Worm (Caenorhabditis elegans) whole organism, L4 larva: Measurements from ENCODE around the gene JC8.16.

Source experiments
- D1046.2 ChIP-seq: fragments of 200-800 bp; sonication (Bioruptor generic); IDR thresholded peaks from 2 replicates; pipeline ENCODE4 v1.3.6; 2022; ENCODE audit warnings: missing genetic modification characterization, missing compliant biosample characterization
- F10B5.3 ChIP-seq: sonication (generic microtip); optimal IDR thresholded peaks from 2 replicates; lab custom pipeline; 2016; ENCODE audit warnings: mild to moderate bottlenecking, missing genetic modification characterization, missing compliant biosample characterization
- F26F4.8 ChIP-seq: fragments of 200-800 bp; sonication (Bioruptor generic); conservative IDR thresholded peaks from 2 replicates; pipeline ENCODE4 v1.3.6; 2022; ENCODE audit warnings: missing genetic modification characterization, missing compliant biosample characterization
- T20F7.1 ChIP-seq: fragments of 200-800 bp; sonication (Bioruptor generic); optimal IDR thresholded peaks from 2 replicates; lab custom pipeline; 2018; ENCODE audit warnings: mild to moderate bottlenecking, missing genetic modification characterization, missing compliant biosample characterization
- Y48G9A.11 ChIP-seq: fragments of 200-800 bp; sonication (Bioruptor generic); IDR thresholded peaks from 2 replicates; pipeline ENCODE4 v1.3.6; 2022; ENCODE audit warnings: missing genetic modification reagents, missing genetic modification characterization, missing compliant biosample characterization
- Y75B8A.6 ChIP-seq: fragments of 200-800 bp; sonication (Bioruptor generic); IDR thresholded peaks from 2 replicates; pipeline ENCODE4 v1.3.6; 2022; ENCODE audit warnings: missing genetic modification reagents, missing genetic modification characterization, missing compliant biosample characterization
- ZK546.5 ChIP-seq, 2 experiments: sonication (generic microtip); optimal IDR thresholded peaks; 2 replicates each; lab custom pipeline; 2017; ENCODE audit warnings: missing biosample characterization in 2 of 2, missing genetic modification characterization in 2 of 2
- ama-1 ChIP-seq: fragments of 150-350 bp; optimal IDR thresholded peaks from 2 replicates; lab custom pipeline; 2014; ENCODE audit warnings: inconsistent platforms, mixed read lengths
- ceh-20 ChIP-seq: fragments of 200-800 bp; sonication (Bioruptor generic); IDR thresholded peaks from 2 replicates; pipeline ENCODE4 v1.3.6; 2022; ENCODE audit warnings: missing genetic modification reagents, missing genetic modification characterization, missing compliant biosample characterization
- ceh-28 ChIP-seq: fragments of 150-350 bp; optimal IDR thresholded peaks from 2 replicates; lab custom pipeline; 2014; ENCODE audit warnings: missing biosample characterization, missing genetic modification reagents, missing genetic modification characterization
- ceh-32 ChIP-seq: sonication (generic microtip); optimal IDR thresholded peaks from 2 replicates; lab custom pipeline; 2016; ENCODE audit warnings: mild to moderate bottlenecking, missing genetic modification characterization, missing compliant biosample characterization; ENCODE audit not compliant: poor library complexity
- ceh-62 ChIP-seq: sonication (generic microtip); optimal IDR thresholded peaks from 2 replicates; lab custom pipeline; 2017; ENCODE audit warnings: missing biosample characterization, missing genetic modification characterization
- ceh-82 ChIP-seq: sonication (generic microtip); optimal IDR thresholded peaks from 2 replicates; lab custom pipeline; 2017; ENCODE audit warnings: missing biosample characterization, missing genetic modification characterization
- cey-2 ChIP-seq: sonication (generic microtip); optimal IDR thresholded peaks from 3 replicates; lab custom pipeline; 2017; ENCODE audit warnings: missing genetic modification characterization, mild to moderate bottlenecking, missing compliant biosample characterization, antibody characterized with exemption, borderline replicate concordance; ENCODE audit not compliant: insufficient read depth
- daf-12 ChIP-seq: fragments of 150-350 bp; optimal IDR thresholded peaks from 2 replicates; lab custom pipeline; 2014; ENCODE audit warnings: missing biosample characterization, missing genetic modification reagents, missing genetic modification characterization
- daf-19 ChIP-seq: fragments of 200-800 bp; sonication (Bioruptor generic); conservative IDR thresholded peaks from 2 replicates; pipeline ENCODE4 v1.3.6; 2022; ENCODE audit warnings: missing genetic modification characterization, missing compliant biosample characterization
- daf-8 ChIP-seq: fragments of 200-800 bp; sonication (Bioruptor generic); IDR thresholded peaks from 2 replicates; pipeline ENCODE4 v1.3.6; 2022; ENCODE audit warnings: missing genetic modification characterization, missing compliant biosample characterization
- dmd-6 ChIP-seq: fragments of 200-800 bp; sonication (Bioruptor generic); IDR thresholded peaks from 2 replicates; pipeline ENCODE4 v1.3.6; 2022; ENCODE audit warnings: missing genetic modification reagents, missing genetic modification characterization, missing compliant biosample characterization
- duxl-1 ChIP-seq: sonication (generic microtip); optimal IDR thresholded peaks from 2 replicates; lab custom pipeline; 2016; ENCODE audit warnings: mild to moderate bottlenecking, missing genetic modification characterization, moderate library complexity, missing compliant biosample characterization; ENCODE audit not compliant: poor library complexity
- egl-27 ChIP-seq: sonication (generic microtip); optimal IDR thresholded peaks from 3 replicates; lab custom pipeline; 2017; ENCODE audit warnings: missing biosample characterization, missing genetic modification reagents, missing genetic modification characterization
- egl-43 ChIP-seq: fragments of 200-800 bp; sonication (Bioruptor generic); IDR thresholded peaks from 2 replicates; pipeline ENCODE4 v1.3.6; 2022; ENCODE audit warnings: missing genetic modification reagents, missing genetic modification characterization, missing compliant biosample characterization
- fkh-10 ChIP-seq: fragments of 150-350 bp; optimal IDR thresholded peaks from 2 replicates; lab custom pipeline; 2014; ENCODE audit warnings: missing biosample characterization, missing genetic modification reagents, missing genetic modification characterization
- hif-1 ChIP-seq, 2 experiments: sonication (generic microtip); optimal IDR thresholded peaks; 2 replicates each; lab custom pipeline; 2016 to 2017; ENCODE audit warnings: missing compliant biosample characterization in 2 of 2, missing genetic modification characterization in 2 of 2, missing genetic modification reagents in 2 of 2, missing genotype in 2 of 2, mild to moderate bottlenecking in 1 of 2
- hmg-1.1 ChIP-seq: fragments of 200-800 bp; sonication (Bioruptor generic); IDR thresholded peaks from 2 replicates; pipeline ENCODE4 v1.3.6; 2022; ENCODE audit warnings: missing genetic modification reagents, missing genetic modification characterization, missing compliant biosample characterization
- jun-1 ChIP-seq: fragments of 150-350 bp; optimal IDR thresholded peaks from 2 replicates; lab custom pipeline; 2014; ENCODE audit warnings: missing biosample characterization, missing genetic modification reagents, missing genetic modification characterization
- madf-5 ChIP-seq, 2 experiments: fragments of 200-800 bp; sonication (Bioruptor generic); IDR thresholded peaks; 2 replicates each; pipeline ENCODE4 v1.3.6; 2022; ENCODE audit warnings: missing compliant biosample characterization in 2 of 2, missing genetic modification characterization in 2 of 2
- mep-1 ChIP-seq: fragments of 150-350 bp; sonication (generic microtip); optimal IDR thresholded peaks from 3 replicates; lab custom pipeline; 2014; ENCODE audit warnings: missing biosample characterization, missing genetic modification characterization
- mes-2 ChIP-seq: sonication (generic microtip); optimal IDR thresholded peaks from 2 replicates; lab custom pipeline; 2016; ENCODE audit warnings: missing genotype, mild to moderate bottlenecking, missing genetic modification characterization, missing compliant biosample characterization; ENCODE audit not compliant: poor library complexity, severe bottlenecking
- mxl-2 ChIP-seq: fragments of 200-800 bp; sonication (Bioruptor generic); conservative IDR thresholded peaks from 2 replicates; pipeline ENCODE4 v1.3.6; 2022; ENCODE audit warnings: missing genetic modification reagents, missing genetic modification characterization, missing compliant biosample characterization
- nhr-102 ChIP-seq: sonication (generic microtip); optimal IDR thresholded peaks from 2 replicates; lab custom pipeline; 2016; ENCODE audit warnings: mild to moderate bottlenecking, missing genetic modification characterization, moderate library complexity, missing compliant biosample characterization
- nhr-11 ChIP-seq: fragments of 150-350 bp; optimal IDR thresholded peaks from 2 replicates; lab custom pipeline; 2014; ENCODE audit warnings: missing biosample characterization, missing genetic modification characterization
- nhr-28 ChIP-seq: fragments of 150-350 bp; optimal IDR thresholded peaks from 2 replicates; lab custom pipeline; 2014; ENCODE audit warnings: missing biosample characterization, missing genetic modification characterization
- nhr-41 ChIP-seq: fragments of 200-800 bp; sonication (Bioruptor generic); IDR thresholded peaks from 2 replicates; pipeline ENCODE4 v1.3.6; 2022; ENCODE audit warnings: missing genetic modification reagents, missing genetic modification characterization, missing compliant biosample characterization
- nhr-6 ChIP-seq: fragments of 150-350 bp; optimal IDR thresholded peaks from 2 replicates; lab custom pipeline; 2014; ENCODE audit warnings: missing biosample characterization, missing genetic modification characterization
- nhr-76 ChIP-seq: fragments of 150-350 bp; optimal IDR thresholded peaks from 2 replicates; lab custom pipeline; 2014; ENCODE audit warnings: missing biosample characterization, missing genetic modification characterization
- pqm-1 ChIP-seq: sonication (generic microtip); optimal IDR thresholded peaks from 2 replicates; lab custom pipeline; 2017; ENCODE audit warnings: missing biosample characterization, missing genetic modification characterization
- rbr-2 ChIP-seq: sonication (generic microtip); optimal IDR thresholded peaks from 2 replicates; lab custom pipeline; 2016; ENCODE audit warnings: missing genotype, missing genetic modification characterization, missing compliant biosample characterization
- sdz-12 ChIP-seq: fragments of 200-800 bp; sonication (Bioruptor generic); optimal IDR thresholded peaks from 2 replicates; lab custom pipeline; 2018; ENCODE audit warnings: mild to moderate bottlenecking, missing genetic modification characterization, missing compliant biosample characterization
- skn-1 ChIP-seq: fragments of 150-350 bp; optimal IDR thresholded peaks from 2 replicates; lab custom pipeline; 2014; ENCODE audit warnings: missing biosample characterization, missing genetic modification characterization
- spr-1 ChIP-seq: sonication (generic microtip); optimal IDR thresholded peaks from 2 replicates; lab custom pipeline; 2016; ENCODE audit warnings: mild to moderate bottlenecking, missing genetic modification characterization, missing compliant biosample characterization
- tag-97 ChIP-seq: fragments of 200-800 bp; sonication (Bioruptor generic); IDR thresholded peaks from 2 replicates; pipeline ENCODE4 v1.3.6; 2022; ENCODE audit warnings: missing genetic modification characterization, missing compliant biosample characterization
- tra-1 ChIP-seq: fragments of 200-800 bp; sonication (Bioruptor generic); IDR thresholded peaks from 2 replicates; pipeline ENCODE4 v1.3.6; 2022; ENCODE audit warnings: missing genetic modification reagents, missing genetic modification characterization, missing compliant biosample characterization
- unc-130 ChIP-seq: sonication (generic microtip); optimal IDR thresholded peaks from 2 replicates; lab custom pipeline; 2016; ENCODE audit warnings: missing genetic modification reagents, missing genetic modification characterization, missing compliant biosample characterization
- zfp-3 ChIP-seq: fragments of 200-800 bp; sonication (Bioruptor generic); conservative IDR thresholded peaks from 2 replicates; pipeline ENCODE4 v1.3.6; 2022; ENCODE audit warnings: missing genetic modification reagents, missing genetic modification characterization, missing compliant biosample characterization
- zip-11 ChIP-seq: fragments of 200-800 bp; sonication (Bioruptor generic); IDR thresholded peaks from 2 replicates; pipeline ENCODE4 v1.3.6; 2022; ENCODE audit warnings: missing genetic modification characterization, missing compliant biosample characterization
- zip-2 ChIP-seq: fragments of 150-350 bp; optimal IDR thresholded peaks from 2 replicates; lab custom pipeline; 2014; ENCODE audit warnings: missing biosample characterization, missing genetic modification characterization
- ztf-11 ChIP-seq: fragments of 150-350 bp; optimal IDR thresholded peaks from 2 replicates; lab custom pipeline; 2014; ENCODE audit warnings: missing biosample characterization, missing genetic modification characterization

The JC8.16 gene

DNA sequence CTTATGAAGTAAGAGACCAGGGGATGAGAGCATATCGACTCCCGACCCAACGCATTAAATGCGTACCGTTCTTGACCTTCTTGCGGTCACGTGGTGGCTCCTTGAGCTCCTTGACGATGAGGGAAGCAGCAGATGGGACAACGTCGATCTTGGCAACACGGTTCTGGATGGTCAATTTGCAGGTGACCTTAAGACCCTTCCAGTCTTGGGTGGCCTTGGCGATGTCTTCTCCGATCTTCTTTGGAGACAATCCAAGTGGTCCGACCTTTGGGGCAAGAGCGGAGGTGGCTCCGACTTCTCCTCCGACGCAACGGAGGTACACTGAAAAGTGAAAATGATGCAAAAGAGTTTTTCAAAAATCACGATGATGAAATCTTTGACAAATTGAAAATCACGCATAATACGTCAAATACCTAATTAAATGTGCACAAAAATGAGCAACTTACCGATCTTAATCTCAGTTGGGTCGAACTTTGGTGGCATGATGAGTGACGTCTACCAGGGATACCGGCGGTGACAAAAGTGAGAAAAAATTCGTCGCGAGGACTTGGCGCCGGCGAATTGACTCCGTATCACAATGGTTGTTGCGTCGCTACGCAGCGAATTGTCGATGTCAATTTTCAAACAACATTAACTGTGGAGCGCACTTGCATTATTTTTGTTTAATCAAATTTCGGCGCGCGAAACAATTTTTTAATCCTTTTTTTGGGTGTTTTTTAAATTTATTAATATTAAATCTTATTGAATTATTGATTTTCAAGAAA lies 18.7 kb upstream of the JC8.16 start, which contains the start of gene rpl-12 (continued):
- TF ChIP-seq ama-1 (lab: Kevin White, UChicago) (peak; percentile 93), dmd-6 (GFP tag; lab: Robert Waterston, UW) (peak; percentile 99), nhr-41 (GFP tag; lab: Robert Waterston, UW) (peak; percentile 71), daf-19 (peak; percentile 93), F26F4.8 (GFP tag; lab: Robert Waterston, UW) (no peak), D1046.2 (peak; percentile 96), ceh-32 (tag; lab: Kevin White, UChicago) (peak; percentile 68), nhr-76 (tag; lab: Kevin White, UChicago) (peak; percentile 59), mes-2 (tag; lab: Kevin White, UChicago) (peak; percentile 99), zip-2 (tag; lab: Kevin White, UChicago) (peak; percentile 88), ceh-82 (tag; lab: Kevin White, UChicago) (peak; percentile 22), ZK546.5 (tag; optimal IDR thresholded peaks at IDR 0.05; lab: Kevin White, UChicago) (peak in 1 of 2 experiments; percentile 88), nhr-6 (peak; percentile 99), madf-5 (GFP tag; IDR thresholded peaks at IDR 0.05; lab: Robert Waterston, UW) (peak; percentile 54 to 83; a peak in 3 of 4 replicates), unc-130 (peak; percentile 94), zfp-3 (GFP tag; lab: Robert Waterston, UW) (peak; percentile 97), nhr-102 (tag; lab: Kevin White, UChicago) (peak; percentile 98), duxl-1 (peak; percentile 93), pqm-1 (tag; lab: Kevin White, UChicago) (peak; percentile 49), daf-12 (tag; lab: Kevin White, UChicago) (no peak), tra-1 (GFP tag; lab: Robert Waterston, UW) (peak; percentile 98), rbr-2 (tag; lab: Kevin White, UChicago) (peak; percentile 98), mxl-2 (GFP tag; lab: Robert Waterston, UW) (peak; percentile 88), jun-1 (tag; lab: Kevin White, UChicago) (peak; percentile 93), egl-27 (tag; lab: Kevin White, UChicago) (no peak), spr-1 (peak; percentile 97), ceh-62 (no peak), tag-97 (GFP tag; lab: Robert Waterston, UW) (no peak), hmg-1.1 (GFP tag; lab: Robert Waterston, UW) (peak; percentile 98), F10B5.3 (peak; percentile 90), T20F7.1 (GFP tag; lab: Kevin White, UChicago) (peak; percentile 96), ztf-11 (no peak), Y48G9A.11 (GFP tag; lab: Robert Waterston, UW) (peak; percentile 87)

DNA sequence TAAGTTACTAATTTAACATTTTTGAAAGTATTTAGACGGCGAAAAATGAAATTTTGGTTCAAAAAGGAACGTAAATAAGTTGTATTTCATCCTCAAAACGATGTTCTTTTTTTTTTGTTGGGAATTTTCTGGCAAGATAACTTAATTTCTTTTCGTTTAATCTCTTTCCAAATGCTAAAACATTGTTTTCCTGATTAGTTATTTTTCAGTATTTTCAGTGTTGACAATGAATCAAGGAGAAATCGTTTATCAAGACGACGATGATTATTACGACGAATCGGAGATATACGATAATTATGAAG lies 18.2 kb upstream of the JC8.16 start, which contains the start of gene lin-54:
TSS of gene lin-54 (plus strand) at position 203 of the 302 bp plus-strand sequence.
- no peak for TF ChIP-seq D1046.2
- no peak for TF ChIP-seq ceh-28
- TF ChIP-seq F26F4.8 (GFP tag; lab: Robert Waterston, UW): no peak
- TF ChIP-seq cey-2 (tag; lab: Kevin White, UChicago): no peak
- TF ChIP-seq Y75B8A.6: no peak
- no peak for TF ChIP-seq hif-1 (tag; optimal IDR thresholded peaks at IDR 0.05; lab: Kevin White, UChicago)
- no peak for TF ChIP-seq egl-43
- no peak for TF ChIP-seq ceh-20 (GFP tag; lab: Robert Waterston, UW)
- no peak for TF ChIP-seq zip-11 (GFP tag; lab: Robert Waterston, UW)
- no peak for TF ChIP-seq nhr-11
- no peak for TF ChIP-seq skn-1 (tag; lab: Kevin White, UChicago)
- TF ChIP-seq mep-1 (tag; lab: Kevin White, UChicago): no peak
- TF ChIP-seq daf-8 (GFP tag; lab: Robert Waterston, UW): no peak
- no peak for TF ChIP-seq madf-5 (GFP tag; IDR thresholded peaks at IDR 0.05; lab: Robert Waterston, UW)
- TF ChIP-seq dmd-6 (GFP tag; lab: Robert Waterston, UW): no peak
- no peak for TF ChIP-seq sdz-12
- TF ChIP-seq nhr-28 (tag; lab: Kevin White, UChicago): no peak
- TF ChIP-seq unc-130: no peak
- TF ChIP-seq fkh-10: no peak
